Worm (Caenorhabditis elegans) whole organism, L3 larva: Measurements from ENCODE around the gene F36D4.1.

ENCODE experiments used
- ZK546.5 ChIP-seq: sonication (generic microtip); optimal IDR thresholded peaks from 2 replicates; lab custom pipeline; 2017; ENCODE audit warnings: missing biosample characterization, missing genetic modification characterization
- aly-2 ChIP-seq: fragments of 150-350 bp; optimal IDR thresholded peaks from 2 replicates; lab custom pipeline; 2014; ENCODE audit warnings: missing biosample characterization, missing genetic modification characterization
- ama-1 ChIP-seq: fragments of 150-350 bp; optimal IDR thresholded peaks from 2 replicates; lab custom pipeline; 2018
- ceh-16 ChIP-seq: sonication (generic microtip); optimal IDR thresholded peaks from 2 replicates; lab custom pipeline; 2017; ENCODE audit warnings: missing biosample characterization, missing genetic modification characterization
- ceh-28 ChIP-seq: fragments of 150-350 bp; optimal IDR thresholded peaks from 2 replicates; lab custom pipeline; 2014; ENCODE audit warnings: missing biosample characterization, missing genetic modification reagents, missing genetic modification characterization
- ceh-82 ChIP-seq: fragments of 150-350 bp; optimal IDR thresholded peaks from 2 replicates; lab custom pipeline; 2014; ENCODE audit warnings: missing biosample characterization, missing genetic modification characterization
- ceh-9 ChIP-seq: sonication (generic microtip); optimal IDR thresholded peaks from 2 replicates; lab custom pipeline; 2018; ENCODE audit warnings: missing biosample characterization, missing genetic modification characterization
- daf-12 ChIP-seq: fragments of 150-350 bp; optimal IDR thresholded peaks from 2 replicates; lab custom pipeline; 2014; ENCODE audit warnings: missing biosample characterization, missing genetic modification reagents, missing genetic modification characterization
- egl-27 ChIP-seq: sonication (generic microtip); optimal IDR thresholded peaks from 4 replicates; lab custom pipeline; 2017; ENCODE audit warnings: missing biosample characterization, missing genetic modification reagents, missing genetic modification characterization
- egl-5 ChIP-seq: fragments of 150-350 bp; optimal IDR thresholded peaks from 2 replicates; lab custom pipeline; 2017; ENCODE audit warnings: missing biosample characterization, missing genetic modification reagents, missing genetic modification characterization, inconsistent platforms
- elt-1 ChIP-seq: fragments of 150-350 bp; optimal IDR thresholded peaks from 2 replicates; lab custom pipeline; 2014; ENCODE audit warnings: missing biosample characterization, missing genetic modification characterization
- elt-2 ChIP-seq: sonication (generic microtip); optimal IDR thresholded peaks from 2 replicates; lab custom pipeline; 2016; ENCODE audit warnings: missing genetic modification reagents, mild to moderate bottlenecking, missing genetic modification characterization, missing compliant biosample characterization
- fkh-10 ChIP-seq: sonication (generic microtip); optimal IDR thresholded peaks from 2 replicates; lab custom pipeline; 2017; ENCODE audit warnings: missing biosample characterization, missing genetic modification reagents, missing genetic modification characterization
- fkh-2 ChIP-seq: fragments of 150-350 bp; optimal IDR thresholded peaks from 2 replicates; lab custom pipeline; 2014; ENCODE audit warnings: missing biosample characterization, missing genetic modification reagents, missing genetic modification characterization
- fos-1 ChIP-seq: fragments of 150-350 bp; optimal IDR thresholded peaks from 2 replicates; lab custom pipeline; 2014; ENCODE audit warnings: missing biosample characterization, missing genetic modification characterization
- hmg-11 ChIP-seq: sonication (generic microtip); optimal IDR thresholded peaks from 2 replicates; lab custom pipeline; 2016; ENCODE audit warnings: missing genetic modification characterization, missing compliant biosample characterization
- jun-1 ChIP-seq: fragments of 150-350 bp; optimal IDR thresholded peaks from 2 replicates; lab custom pipeline; 2014; ENCODE audit warnings: missing biosample characterization, missing genetic modification reagents, missing genetic modification characterization
- lin-15B ChIP-seq: fragments of 150-350 bp; optimal IDR thresholded peaks from 2 replicates; lab custom pipeline; 2014; ENCODE audit warnings: missing biosample characterization, missing genetic modification characterization
- mdl-1 ChIP-seq: fragments of 150-350 bp; optimal IDR thresholded peaks from 2 replicates; lab custom pipeline; 2014; ENCODE audit warnings: missing biosample characterization, missing genetic modification characterization
- nfya-1 ChIP-seq: sonication (generic microtip); optimal IDR thresholded peaks from 2 replicates; lab custom pipeline; 2017; ENCODE audit warnings: missing genetic modification characterization, mild to moderate bottlenecking, missing compliant biosample characterization, antibody characterized with exemption, moderate library complexity; ENCODE audit not compliant: insufficient read depth
- nhr-12 ChIP-seq: fragments of 150-350 bp; optimal IDR thresholded peaks from 2 replicates; lab custom pipeline; 2014; ENCODE audit warnings: missing biosample characterization, missing genetic modification characterization
- nhr-23 ChIP-seq: fragments of 150-350 bp; optimal IDR thresholded peaks from 2 replicates; lab custom pipeline; 2014; ENCODE audit warnings: missing biosample characterization, missing genetic modification reagents, missing genetic modification characterization
- nhr-237 ChIP-seq: fragments of 150-350 bp; optimal IDR thresholded peaks from 2 replicates; lab custom pipeline; 2014; ENCODE audit warnings: missing biosample characterization, missing genetic modification characterization
- nhr-25 ChIP-seq: sonication (generic microtip); optimal IDR thresholded peaks from 2 replicates; lab custom pipeline; 2017; ENCODE audit warnings: missing biosample characterization, missing genetic modification characterization
- nhr-28 ChIP-seq: fragments of 150-350 bp; optimal IDR thresholded peaks from 2 replicates; lab custom pipeline; 2014; ENCODE audit warnings: missing biosample characterization, missing genetic modification characterization
- nhr-43 ChIP-seq: sonication (generic microtip); optimal IDR thresholded peaks from 2 replicates; lab custom pipeline; 2016; ENCODE audit warnings: mild to moderate bottlenecking, missing genetic modification characterization, missing compliant biosample characterization; ENCODE audit not compliant: poor library complexity, severe bottlenecking
- nhr-67 ChIP-seq: fragments of 150-350 bp; optimal IDR thresholded peaks from 2 replicates; lab custom pipeline; 2014; ENCODE audit warnings: missing biosample characterization, missing genetic modification characterization
- nhr-76 ChIP-seq: fragments of 150-350 bp; sonication (generic microtip); optimal IDR thresholded peaks from 5 replicates; lab custom pipeline; 2014; ENCODE audit warnings: missing biosample characterization, missing genetic modification characterization
- nhr-77 ChIP-seq: fragments of 150-350 bp; optimal IDR thresholded peaks from 2 replicates; lab custom pipeline; 2014; ENCODE audit warnings: missing biosample characterization, missing genetic modification characterization
- pha-4 ChIP-seq: fragments of 150-350 bp; optimal IDR thresholded peaks from 2 replicates; lab custom pipeline; 2014; ENCODE audit warnings: missing biosample characterization, missing genetic modification reagents, missing genetic modification characterization
- pqm-1 ChIP-seq: fragments of 150-350 bp; optimal IDR thresholded peaks from 2 replicates; lab custom pipeline; 2017; ENCODE audit warnings: missing biosample characterization, missing genetic modification characterization, inconsistent platforms
- sea-2 ChIP-seq: fragments of 150-350 bp; sonication (generic microtip); optimal IDR thresholded peaks from 4 replicates; lab custom pipeline; 2014; ENCODE audit warnings: missing biosample characterization, missing genetic modification reagents, missing genetic modification characterization
- snpc-4 ChIP-seq: fragments of 150-350 bp; optimal IDR thresholded peaks from 2 replicates; lab custom pipeline; 2014; ENCODE audit warnings: missing biosample characterization, missing genetic modification characterization
- tbx-2 ChIP-seq: sonication (generic microtip); optimal IDR thresholded peaks from 2 replicates; lab custom pipeline; 2016; ENCODE audit warnings: mild to moderate bottlenecking, missing genetic modification characterization, missing compliant biosample characterization
- unc-62 ChIP-seq: fragments of 150-350 bp; sonication (generic microtip); optimal IDR thresholded peaks from 4 replicates; lab custom pipeline; 2014; ENCODE audit warnings: missing biosample characterization, missing genetic modification reagents, missing genetic modification characterization
- ztf-11 ChIP-seq: fragments of 150-350 bp; optimal IDR thresholded peaks from 2 replicates; lab custom pipeline; 2014; ENCODE audit warnings: missing biosample characterization, missing genetic modification characterization
- ztf-4 ChIP-seq: fragments of 150-350 bp; optimal IDR thresholded peaks from 2 replicates; lab custom pipeline; 2014; ENCODE audit warnings: missing biosample characterization, missing genetic modification characterization

The F36D4.1 gene

ce11 chrV:9384949-9385348 lies 31.8 kb upstream of the F36D4.1 start:
- TF ChIP-seq nhr-67 (tag; lab: Kevin White, UChicago), result no peak
- TF ChIP-seq ztf-11 (tag; lab: Kevin White, UChicago), result no peak
- no peak for TF ChIP-seq fos-1 (tag; lab: Kevin White, UChicago)
- no peak for TF ChIP-seq nhr-28
- no peak for TF ChIP-seq elt-2
- TF ChIP-seq daf-12 (tag; lab: Kevin White, UChicago), result no peak
- TF ChIP-seq nhr-12 (tag; lab: Kevin White, UChicago), result no peak
- TF ChIP-seq mdl-1 (tag; lab: Kevin White, UChicago), result no peak
- TF ChIP-seq tbx-2 (tag; lab: Kevin White, UChicago), result no peak
- TF ChIP-seq elt-1 (tag; lab: Kevin White, UChicago), result no peak
- TF ChIP-seq jun-1 (tag; lab: Kevin White, UChicago), result no peak
- TF ChIP-seq ama-1 (lab: Kevin White, UChicago), result no peak
- TF ChIP-seq egl-5 (tag; lab: Kevin White, UChicago), result no peak
- TF ChIP-seq fkh-2 (tag; lab: Kevin White, UChicago), result no peak
- no peak for TF ChIP-seq ztf-4
- no peak for TF ChIP-seq ZK546.5 (tag; lab: Kevin White, UChicago)
- TF ChIP-seq nhr-237, result no peak

- TF ChIP-seq fkh-10 (GFP tag; lab: Kevin White, UChicago) (no peak), daf-12 (tag; lab: Kevin White, UChicago) (no peak)
These were observed 30.6 kb upstream of the F36D4.1 start, which contains the start of gene hum-2 for ce11 chrV:9386143-9386542. TSS of gene hum-2 (plus strand) at chrV:9386175.

DNA sequence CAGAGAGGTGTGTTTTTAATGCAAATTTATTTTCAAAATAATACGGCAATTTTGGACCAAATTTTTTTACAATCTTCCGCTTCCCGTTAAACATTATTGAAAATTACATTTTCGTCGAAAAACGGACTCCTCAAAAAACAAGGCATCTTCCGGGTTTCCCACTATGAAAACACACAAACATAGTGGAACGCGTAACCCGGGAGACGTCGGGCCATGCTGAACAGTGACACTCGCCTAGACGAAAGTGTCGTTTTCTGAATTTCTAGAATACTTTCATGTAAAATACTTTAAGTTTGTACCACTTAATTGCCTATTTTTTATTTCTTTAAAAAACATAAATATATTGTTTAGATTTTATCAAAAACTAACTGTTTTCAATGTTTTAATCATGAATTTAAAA lies 24.8 kb upstream of the F36D4.1 start:
- TF ChIP-seq lin-15B (tag; lab: Kevin White, UChicago), result no peak
- peak; percentile 5 for TF ChIP-seq nfya-1 (tag; lab: Kevin White, UChicago)
- peak; percentile 91 for TF ChIP-seq snpc-4
- TF ChIP-seq unc-62, result no peak
- TF ChIP-seq fos-1 (tag; lab: Kevin White, UChicago), result no peak

- TF ChIP-seq nhr-23 (tag; lab: Kevin White, UChicago) (peak; percentile 10), nhr-25 (peak; percentile 45), egl-5 (tag; lab: Kevin White, UChicago) (no peak), pqm-1 (tag; lab: Kevin White, UChicago) (no peak), pha-4 (tag; lab: Kevin White, UChicago) (peak; percentile 54)
These were observed 21.6 kb upstream of the F36D4.1 start for ce11 chrV:9394938-9395639.

- TF ChIP-seq pha-4 (tag; lab: Kevin White, UChicago) (peak; percentile 17), nhr-43 (tag; lab: Kevin White, UChicago) (no peak), jun-1 (tag; lab: Kevin White, UChicago) (no peak), tbx-2 (tag; lab: Kevin White, UChicago) (no peak)
These were observed 16.8 kb upstream of the F36D4.1 start, which contains the start of gene trpp-4 for ce11 chrV:9399886-9400373. TSS of gene trpp-4 (plus strand) at chrV:9400327.

- TF ChIP-seq sea-2 (GFP tag; lab: Kevin White, UChicago), result no peak
- TF ChIP-seq nhr-28, result no peak
- no peak for TF ChIP-seq nhr-12 (tag; lab: Kevin White, UChicago)
- TF ChIP-seq ceh-16 (tag; lab: Kevin White, UChicago), result no peak
- TF ChIP-seq egl-27, result no peak
- TF ChIP-seq aly-2 (tag; lab: Kevin White, UChicago), result no peak
- no peak for TF ChIP-seq hmg-11 (tag; lab: Kevin White, UChicago)
- TF ChIP-seq pha-4 (tag; lab: Kevin White, UChicago), result peak; percentile 61
- TF ChIP-seq pqm-1 (tag; lab: Kevin White, UChicago), result peak; percentile 55
- TF ChIP-seq nhr-77 (tag; lab: Kevin White, UChicago), result no peak
- TF ChIP-seq nhr-43 (tag; lab: Kevin White, UChicago), result no peak
- no peak for TF ChIP-seq ceh-9 (tag; lab: Kevin White, UChicago)
- no peak for TF ChIP-seq snpc-4
- no peak for TF ChIP-seq nhr-76 (tag; lab: Kevin White, UChicago)
- TF ChIP-seq mdl-1 (tag; lab: Kevin White, UChicago), result no peak
- TF ChIP-seq fos-1 (tag; lab: Kevin White, UChicago), result no peak
- TF ChIP-seq nfya-1 (tag; lab: Kevin White, UChicago), result peak; percentile 8
- no peak for TF ChIP-seq ceh-28 (tag; lab: Kevin White, UChicago)
- no peak for TF ChIP-seq elt-2
- no peak for TF ChIP-seq nhr-67 (tag; lab: Kevin White, UChicago)
- no peak for TF ChIP-seq ceh-82 (tag; lab: Kevin White, UChicago)
- TF ChIP-seq nhr-23 (tag; lab: Kevin White, UChicago), result no peak
These were observed 9.8 kb upstream of the F36D4.1 start for ce11 chrV:9406890-9407289.
